Fruit fly (Drosophila melanogaster): ENCODE results near the gene Dref.
A peak's percentile ranks its signal among the peaks of the same experiment; 100 is the strongest.

Gene Dref

dm6 chr2L:10003593-10003992 lies 36.6 kb upstream of the Dref start, which contains the start of gene Ndf (continued):
- TF ChIP-seq CG12391 (tag; optimal IDR thresholded peaks at IDR 0.05) (peak; percentile 80), CG11398 (GFP tag; optimal IDR thresholded peaks at IDR 0.05) (no peak), sqz (GFP tag; optimal IDR thresholded peaks at IDR 0.05) (peak; percentile 32), az2 (GFP tag; optimal IDR thresholded peaks at IDR 0.05) (peak; percentile 50), lbe (GFP tag; optimal IDR thresholded peaks at IDR 0.05) (peak; percentile 15), CG11247 (GFP tag; IDR thresholded peaks at IDR 0.05) (peak; percentile 70), Max (GFP tag; optimal IDR thresholded peaks at IDR 0.05) (peak; percentile 69), inv (GFP tag; IDR thresholded peaks at IDR 0.05; ENCODE audit: partially characterized antibody) (peak; percentile 73), Atf6 (GFP tag; IDR thresholded peaks at IDR 0.05) (peak; percentile 66), ken (GFP tag; IDR thresholded peaks at IDR 0.05) (peak; percentile 83), Ssrp (tag; optimal IDR thresholded peaks at IDR 0.05) (peak; percentile 26), CG1792 (GFP tag; optimal IDR thresholded peaks at IDR 0.05) (peak; percentile 44), CG17912 (GFP tag; optimal IDR thresholded peaks at IDR 0.05) (peak; percentile 44), stwl (tag; optimal IDR thresholded peaks at IDR 0.05) (peak; percentile 93), Doc2 (GFP tag; IDR thresholded peaks at IDR 0.05) (no peak), CG6854 (GFP tag; optimal IDR thresholded peaks at IDR 0.05) (no peak), odd (GFP tag; optimal IDR thresholded peaks at IDR 0.05) (no peak), dmrt99B (tag; optimal IDR thresholded peaks at IDR 0.05) (peak; percentile 43), Sox102F (GFP tag; optimal IDR thresholded peaks at IDR 0.05) (no peak), HmgD (GFP tag; optimal IDR thresholded peaks at IDR 0.05) (peak; percentile 8), CG8388 (GFP tag; optimal IDR thresholded peaks at IDR 0.05) (peak; percentile 25), chinmo (GFP tag; IDR thresholded peaks at IDR 0.05; ENCODE audit: partially characterized antibody) (peak; percentile 51; the same call in 1 of the 4 replicates), tin (GFP tag; optimal IDR thresholded peaks at IDR 0.05) (peak; percentile 69), sr (GFP tag; IDR thresholded peaks at IDR 0.05) (no peak), CG9609 (GFP tag; optimal IDR thresholded peaks at IDR 0.05) (peak; percentile 65), hb (GFP tag; IDR thresholded peaks at IDR 0.05; ENCODE audit: partially characterized antibody) (peak; percentile 65), ci (GFP tag; IDR thresholded peaks at IDR 0.05) (peak; percentile 88), CG13287 (GFP tag; IDR thresholded peaks at IDR 0.05; ENCODE audit: partially characterized antibody) (peak; percentile 78), trem (tag; optimal IDR thresholded peaks at IDR 0.05) (peak; percentile 100), lmd (GFP tag; IDR thresholded peaks at IDR 0.05) (peak; percentile 59), hkb (optimal IDR thresholded peaks at IDR 0.05) (no peak), hkb (GFP tag; IDR thresholded peaks at IDR 0.05) (peak; percentile 18; the same call in 1 of the 2 replicates), CG17186 (GFP tag; optimal IDR thresholded peaks at IDR 0.05) (peak; percentile 76), mirr (GFP tag; optimal IDR thresholded peaks at IDR 0.05) (peak; percentile 23), Oli (tag; optimal IDR thresholded peaks at IDR 0.05) (no peak), Mad (GFP tag; optimal IDR thresholded peaks at IDR 0.05) (peak; percentile 60), NFAT (GFP tag; IDR thresholded peaks at IDR 0.05) (peak; percentile 79; the same call in 1 of the 2 replicates), eve (GFP tag; optimal IDR thresholded peaks at IDR 0.05) (no peak), ttk (GFP tag; IDR thresholded peaks at IDR 0.05) (peak; percentile 39; the same call in 1 of the 2 replicates), exex (tag; optimal IDR thresholded peaks at IDR 0.05) (peak; percentile 4), Nf-YB (GFP tag; optimal IDR thresholded peaks at IDR 0.05) (peak; percentile 13), psq (GFP tag; optimal IDR thresholded peaks at IDR 0.05) (no peak), Neu2 (GFP tag; optimal IDR thresholded peaks at IDR 0.05; ENCODE audit: borderline replicate concordance) (no peak), phol (tag; optimal IDR thresholded peaks at IDR 0.05) (peak; percentile 100), cg (GFP tag; optimal IDR thresholded peaks at IDR 0.05) (no peak), insv (GFP tag; optimal IDR thresholded peaks at IDR 0.05) (no peak), toy (GFP tag; IDR thresholded peaks at IDR 0.05) (0 out of 2 replicates have a peak, but pooled peaks have one; percentile 17), vnd (GFP tag; IDR thresholded peaks at IDR 0.05; ENCODE audit: partially characterized antibody) (peak; percentile 62), CG3838 (GFP tag; optimal IDR thresholded peaks at IDR 0.05) (no peak), MBD-R2 (GFP tag; IDR thresholded peaks at IDR 0.05) (peak; percentile 71), CG11723 (GFP tag; optimal IDR thresholded peaks at IDR 0.05) (peak; percentile 32)

Data from whole organism, embryonic.